Worm (Caenorhabditis elegans): ENCODE results near the gene srw-32.

srw-32 gene

DNA sequence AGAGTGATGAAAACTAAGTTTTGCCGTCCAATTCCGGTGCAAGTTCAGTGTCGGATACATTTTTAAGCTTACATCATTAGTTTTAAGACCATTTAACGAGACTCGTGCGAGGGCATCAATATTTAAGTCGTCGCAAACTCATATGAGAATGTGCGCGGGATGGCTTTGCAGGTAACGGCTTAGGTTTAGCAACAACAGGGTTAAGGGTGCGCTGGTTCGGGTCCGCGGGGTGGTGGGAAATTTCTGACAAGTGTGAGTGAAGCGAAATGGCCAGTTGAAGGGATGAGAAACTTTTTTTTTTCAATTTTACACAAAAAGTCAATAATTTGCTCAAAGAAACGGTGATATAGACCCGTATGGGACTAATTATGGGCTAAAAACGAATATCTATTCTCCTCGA is 5.2 kb downstream of the srw-32 start:
- TF ChIP-seq tbx-37 (GFP tag; conservative IDR thresholded peaks at IDR 0.05) (0 out of 2 replicates have a peak, but pooled peaks have one; percentile 8), scrt-1 (GFP tag; IDR thresholded peaks at IDR 0.05) (no peak), pes-1 (GFP tag; IDR thresholded peaks at IDR 0.05) (peak; percentile 51; the same call in 1 of the 2 replicates)

DNA sequence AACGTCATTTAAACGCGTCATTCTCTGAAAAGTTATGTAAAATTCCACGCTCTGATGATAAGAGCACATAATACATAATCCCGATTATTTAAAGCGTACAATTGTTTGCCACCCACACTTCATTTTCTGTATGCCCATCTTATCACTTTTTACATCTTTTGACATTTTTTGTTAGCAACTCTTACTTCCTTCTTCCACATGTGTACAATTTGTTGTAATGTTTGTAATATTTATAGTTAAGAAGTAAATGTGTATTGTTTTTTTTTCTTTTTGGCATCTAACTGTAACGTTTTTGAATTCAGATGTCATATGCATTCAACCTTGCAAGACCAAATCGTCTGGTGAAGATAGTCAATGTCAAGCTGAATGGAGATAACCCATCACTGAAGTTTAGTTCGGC is 12.1 kb downstream of the srw-32 start, which contains the start of gene fbxa-136:
fbxa-136 (plus strand) TSS at position 301 of the 400 bp plus-strand sequence.
- TF ChIP-seq aly-1 (tag; optimal IDR thresholded peaks at IDR 0.05) (no peak), sea-1 (GFP tag; conservative IDR thresholded peaks at IDR 0.05) (no peak), tbx-11 (GFP tag; IDR thresholded peaks at IDR 0.05) (no peak), hnd-1 (tag; optimal IDR thresholded peaks at IDR 0.05) (no peak), ceh-13 (GFP tag; optimal IDR thresholded peaks at IDR 0.05) (no peak), F13C5.2 (tag; optimal IDR thresholded peaks at IDR 0.05) (no peak), pes-1 (GFP tag; IDR thresholded peaks at IDR 0.05) (no peak), scrt-1 (GFP tag; IDR thresholded peaks at IDR 0.05) (no peak), B0310.2 (tag; optimal IDR thresholded peaks at IDR 0.05) (no peak), tra-4 (tag; optimal IDR thresholded peaks at IDR 0.05) (no peak), ets-7 (tag; optimal IDR thresholded peaks at IDR 0.05) (no peak), hmbx-1 (tag; optimal IDR thresholded peaks at IDR 0.05) (no peak)

DNA sequence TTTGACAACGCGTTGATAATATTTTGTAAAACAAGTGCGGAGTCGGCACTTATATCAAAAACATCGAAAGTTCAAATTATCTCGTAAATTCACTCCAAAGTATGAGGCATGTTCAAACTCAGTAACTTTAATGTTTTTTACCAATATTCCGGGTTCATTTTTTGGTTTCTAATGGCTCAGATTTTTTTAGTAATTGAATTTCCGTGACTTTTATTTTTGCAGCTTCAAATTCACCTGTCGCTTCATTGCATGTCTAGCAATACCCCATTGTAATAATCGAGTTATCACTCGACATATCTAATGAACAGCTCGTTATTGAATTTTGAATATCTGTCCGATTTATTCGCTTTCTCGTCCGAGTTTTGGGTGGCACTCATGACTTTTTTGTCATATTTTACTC is 19.1 kb downstream of the srw-32 start, which contains the start of gene srz-90:
srz-90 (plus strand) TSS at position 301 of the 400 bp plus-strand sequence.
- TF ChIP-seq scrt-1 (GFP tag; IDR thresholded peaks at IDR 0.05) (no peak), tbx-37 (GFP tag; conservative IDR thresholded peaks at IDR 0.05) (no peak), aly-1 (tag; optimal IDR thresholded peaks at IDR 0.05) (no peak), ets-7 (tag; optimal IDR thresholded peaks at IDR 0.05) (no peak), hnd-1 (tag; optimal IDR thresholded peaks at IDR 0.05) (no peak), hmbx-1 (tag; optimal IDR thresholded peaks at IDR 0.05) (no peak), ceh-36 (tag; optimal IDR thresholded peaks at IDR 0.05) (no peak), ceh-13 (GFP tag; optimal IDR thresholded peaks at IDR 0.05) (no peak), B0310.2 (tag; optimal IDR thresholded peaks at IDR 0.05) (no peak), sea-1 (GFP tag; conservative IDR thresholded peaks at IDR 0.05) (no peak), F13C5.2 (tag; optimal IDR thresholded peaks at IDR 0.05) (no peak), flt-1 (GFP tag; IDR thresholded peaks at IDR 0.05) (no peak), tbx-11 (GFP tag; IDR thresholded peaks at IDR 0.05) (no peak), hmg-4 (GFP tag; optimal IDR thresholded peaks at IDR 0.05) (no peak), pes-1 (GFP tag; IDR thresholded peaks at IDR 0.05) (no peak), ama-1 (optimal IDR thresholded peaks at IDR 0.05) (no peak), tra-4 (tag; optimal IDR thresholded peaks at IDR 0.05) (no peak)

DNA sequence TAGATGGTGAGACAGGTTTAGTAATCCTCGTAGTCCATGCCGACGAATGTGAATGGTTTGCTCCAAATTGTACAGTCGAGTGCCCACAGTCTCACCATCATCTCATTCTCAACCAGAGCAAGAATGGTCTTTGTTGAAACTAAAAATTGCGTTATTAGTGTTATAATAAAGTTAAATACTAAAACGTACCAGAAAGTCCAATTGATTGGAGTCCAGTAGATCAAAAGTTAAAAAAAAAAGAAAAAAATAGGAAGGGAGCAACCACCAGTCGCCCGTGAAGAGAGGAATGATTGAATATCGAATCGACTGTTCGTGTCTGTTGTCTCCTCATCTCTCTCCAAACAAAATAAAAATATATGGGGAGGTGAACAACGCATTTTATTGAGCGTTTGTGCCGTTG is 21.9 kb downstream of the srw-32 start, which contains the start of gene C18D4.12:
C18D4.12 (minus strand) TSS at position 101 of the 400 bp plus-strand sequence.
- TF ChIP-seq aly-1 (tag; optimal IDR thresholded peaks at IDR 0.05) (no peak), hnd-1 (tag; optimal IDR thresholded peaks at IDR 0.05) (no peak), tbx-37 (GFP tag; conservative IDR thresholded peaks at IDR 0.05) (no peak), ceh-13 (GFP tag; optimal IDR thresholded peaks at IDR 0.05) (no peak), scrt-1 (GFP tag; IDR thresholded peaks at IDR 0.05) (no peak), sea-1 (GFP tag; conservative IDR thresholded peaks at IDR 0.05) (no peak), hmbx-1 (tag; optimal IDR thresholded peaks at IDR 0.05) (no peak), tra-4 (tag; optimal IDR thresholded peaks at IDR 0.05) (no peak), ets-7 (tag; optimal IDR thresholded peaks at IDR 0.05) (no peak), ama-1 (optimal IDR thresholded peaks at IDR 0.05) (no peak), flt-1 (GFP tag; IDR thresholded peaks at IDR 0.05) (no peak), tbx-11 (GFP tag; IDR thresholded peaks at IDR 0.05) (no peak), F13C5.2 (tag; optimal IDR thresholded peaks at IDR 0.05) (no peak), B0310.2 (tag; optimal IDR thresholded peaks at IDR 0.05) (no peak), pes-1 (GFP tag; IDR thresholded peaks at IDR 0.05) (no peak), hmg-4 (GFP tag; optimal IDR thresholded peaks at IDR 0.05) (no peak), ceh-36 (tag; optimal IDR thresholded peaks at IDR 0.05) (no peak)

DNA sequence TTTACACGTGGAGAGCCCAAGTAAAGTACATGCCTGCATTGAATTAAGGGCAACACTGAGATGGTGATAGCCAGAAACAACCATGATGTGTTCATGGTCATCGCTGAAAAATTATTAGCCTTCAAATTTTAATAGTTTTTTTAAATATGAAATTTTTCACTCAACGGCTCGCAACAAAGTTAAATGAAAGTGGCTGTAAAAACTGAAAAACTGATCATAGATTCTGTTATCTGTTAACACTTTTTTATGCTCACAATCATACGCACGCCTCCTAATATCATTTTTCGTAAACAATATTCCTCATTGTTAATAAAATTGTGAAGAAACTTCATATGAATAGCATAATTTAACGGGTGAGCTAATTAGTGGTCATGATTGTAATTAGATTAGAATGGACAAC is 22.8 kb downstream of the srw-32 start, which contains the start of gene C18D4.4:
C18D4.4 (minus strand) TSS at position 101 of the 400 bp plus-strand sequence.
- TF ChIP-seq ceh-13 (GFP tag; optimal IDR thresholded peaks at IDR 0.05) (no peak), scrt-1 (GFP tag; IDR thresholded peaks at IDR 0.05) (no peak)

DNA sequence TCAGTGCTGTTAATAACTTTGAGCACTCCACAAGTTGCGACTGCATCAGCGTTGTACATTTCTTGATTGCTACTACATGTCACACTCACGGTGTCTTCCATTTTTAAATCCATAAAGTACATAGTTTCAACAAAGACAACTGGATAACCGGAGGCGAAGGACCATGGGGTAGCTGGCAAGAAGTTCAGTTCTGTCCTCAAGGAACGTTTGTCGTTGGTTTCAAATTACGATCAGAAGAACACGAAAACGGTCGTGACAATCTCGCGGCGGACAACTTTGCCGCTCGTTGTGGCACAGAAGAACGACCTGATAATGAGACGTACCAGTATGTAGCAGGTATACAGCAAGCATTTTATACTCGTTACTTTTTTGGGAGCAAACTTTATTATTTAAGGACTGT is 24.1 kb downstream of the srw-32 start, which contains the start of gene C18D4.3:
C18D4.3 (minus strand) TSS at position 101 of the 400 bp plus-strand sequence.
- TF ChIP-seq hnd-1 (tag; optimal IDR thresholded peaks at IDR 0.05) (no peak), scrt-1 (GFP tag; IDR thresholded peaks at IDR 0.05) (no peak), tbx-11 (GFP tag; IDR thresholded peaks at IDR 0.05) (no peak), flt-1 (GFP tag; IDR thresholded peaks at IDR 0.05) (no peak), tbx-37 (GFP tag; conservative IDR thresholded peaks at IDR 0.05) (no peak), hmbx-1 (tag; optimal IDR thresholded peaks at IDR 0.05) (no peak), hmg-4 (GFP tag; optimal IDR thresholded peaks at IDR 0.05) (no peak)

DNA sequence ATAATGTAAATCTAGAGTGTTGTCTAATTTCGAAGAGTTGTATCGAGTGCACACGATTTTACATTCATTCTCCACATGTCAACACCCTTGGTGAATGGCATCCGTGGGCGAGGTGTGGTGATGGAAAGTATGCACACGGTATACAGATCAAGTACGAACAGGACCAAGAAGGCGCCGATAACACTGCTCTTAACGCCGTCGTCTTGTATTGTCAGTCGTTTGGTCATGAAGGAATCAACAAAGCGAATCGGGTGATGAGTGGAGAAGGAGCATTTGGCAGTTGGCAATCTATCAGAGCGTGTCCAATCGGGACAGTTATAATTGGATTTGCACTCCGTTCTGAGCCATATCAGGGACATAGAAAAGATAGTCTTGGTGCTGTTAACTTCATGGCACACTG is 24.6 kb downstream of the srw-32 start:
- TF ChIP-seq ama-1 (optimal IDR thresholded peaks at IDR 0.05) = no peak
- no peak for TF ChIP-seq pes-1 (GFP tag; IDR thresholded peaks at IDR 0.05)

DNA sequence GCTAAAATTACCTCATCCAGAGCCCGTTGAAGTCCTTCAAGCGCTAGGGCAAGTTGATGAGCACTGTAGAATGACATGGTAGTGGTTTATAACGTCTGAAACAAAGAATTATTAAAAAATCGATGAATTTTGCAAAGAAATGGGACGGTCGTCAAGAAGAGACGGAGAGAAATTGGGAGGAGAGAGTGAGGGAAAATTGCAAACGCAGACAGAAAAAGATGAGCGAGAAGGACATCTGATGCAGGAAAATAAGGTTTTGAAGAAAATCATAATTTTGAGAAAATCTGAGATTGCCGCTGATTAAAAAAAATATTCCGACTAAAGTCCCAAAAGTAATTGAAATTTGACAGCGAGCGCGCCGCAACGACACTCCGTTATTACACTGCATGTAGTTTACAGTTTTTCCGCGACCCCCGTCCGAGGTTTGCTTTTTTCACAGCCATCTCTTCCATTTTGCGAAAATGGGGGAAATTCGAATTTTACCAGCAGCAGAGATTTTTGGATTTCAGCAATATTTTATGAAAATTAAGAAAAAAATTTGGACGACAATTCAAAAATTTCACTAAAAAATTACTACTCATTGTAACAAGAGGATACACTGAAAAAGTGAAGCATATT is 29.8 kb downstream of the srw-32 start, which contains the start of gene C18D4.6:
C18D4.6 (minus strand) TSS at position 97 of the 618 bp plus-strand sequence.
- TF ChIP-seq ceh-36 (tag; optimal IDR thresholded peaks at IDR 0.05) (no peak), B0310.2 (tag; optimal IDR thresholded peaks at IDR 0.05) (no peak), sea-1 (GFP tag; conservative IDR thresholded peaks at IDR 0.05) (no peak), hmbx-1 (tag; optimal IDR thresholded peaks at IDR 0.05) (no peak), tra-4 (tag; optimal IDR thresholded peaks at IDR 0.05) (no peak), F13C5.2 (tag; optimal IDR thresholded peaks at IDR 0.05) (no peak), aly-1 (tag; optimal IDR thresholded peaks at IDR 0.05) (no peak), tbx-37 (GFP tag; conservative IDR thresholded peaks at IDR 0.05) (no peak)

All from whole organism, early embryonic.